Worm (Caenorhabditis elegans) whole organism, young adult: ENCODE results near the gene C12D8.20.
A peak's percentile ranks its signal among the peaks of the same experiment; 100 is the strongest.

ENCODE experiments used
- B0336.3 ChIP-seq: fragments of 200-800 bp; sonication (Bioruptor generic); IDR thresholded peaks from 2 replicates; pipeline ENCODE4 v1.3.6; 2022; ENCODE audit warnings: missing genetic modification characterization, missing compliant biosample characterization
- F10E7.11 ChIP-seq: sonication (generic microtip); optimal IDR thresholded peaks from 2 replicates; lab custom pipeline; 2017; ENCODE audit warnings: mild to moderate bottlenecking, missing genetic modification characterization, moderate library complexity, missing compliant biosample characterization
- F23B12.7 ChIP-seq: sonication (generic microtip); optimal IDR thresholded peaks from 2 replicates; lab custom pipeline; 2017; ENCODE audit warnings: missing genetic modification characterization, mild to moderate bottlenecking, missing compliant biosample characterization, antibody characterized with exemption, moderate library complexity; ENCODE audit not compliant: insufficient read depth
- F49E8.2 ChIP-seq: sonication (generic microtip); optimal IDR thresholded peaks from 3 replicates; lab custom pipeline; 2017; ENCODE audit warnings: missing genetic modification characterization, mild to moderate bottlenecking, missing compliant biosample characterization, antibody characterized with exemption, moderate library complexity; ENCODE audit not compliant: insufficient read depth
- F52B5.7 ChIP-seq: sonication (generic microtip); optimal IDR thresholded peaks from 2 replicates; lab custom pipeline; 2016; ENCODE audit warnings: mild to moderate bottlenecking, missing genetic modification characterization, missing compliant biosample characterization
- F55B11.4 ChIP-seq: sonication (generic microtip); optimal IDR thresholded peaks from 2 replicates; lab custom pipeline; 2016; ENCODE audit warnings: missing compliant biosample characterization, missing genetic modification characterization, borderline replicate concordance; ENCODE audit not compliant: insufficient read depth
- T07F8.4 ChIP-seq: sonication (generic microtip); optimal IDR thresholded peaks from 2 replicates; lab custom pipeline; 2016; ENCODE audit warnings: mild to moderate bottlenecking, missing genetic modification characterization, moderate library complexity, missing compliant biosample characterization
- Y53G8AR.9 ChIP-seq: fragments of 200-800 bp; sonication (Bioruptor generic); conservative IDR thresholded peaks from 2 replicates; pipeline ENCODE4 v1.3.6; 2022; ENCODE audit warnings: missing genetic modification reagents, missing genetic modification characterization, missing compliant biosample characterization
- Y56A3A.18 ChIP-seq: fragments of 200-800 bp; sonication (Bioruptor generic); IDR thresholded peaks from 2 replicates; pipeline ENCODE4 v1.3.6; 2022; ENCODE audit warnings: missing genetic modification reagents, missing genetic modification characterization, missing compliant biosample characterization
- Y79H2A.3 ChIP-seq: fragments of 200-800 bp; sonication (Bioruptor generic); conservative IDR thresholded peaks from 2 replicates; pipeline ENCODE4 v1.3.6; 2022; ENCODE audit warnings: missing genetic modification reagents, missing genetic modification characterization, missing compliant biosample characterization
- Y95B8A.8 ChIP-seq: fragments of 200-800 bp; sonication (Bioruptor generic); IDR thresholded peaks from 2 replicates; pipeline ENCODE4 v1.3.6; 2022; ENCODE audit warnings: missing genetic modification reagents, missing genetic modification characterization, missing compliant biosample characterization
- akir-1 ChIP-seq: fragments of 200-800 bp; sonication (Bioruptor generic); optimal IDR thresholded peaks from 2 replicates; lab custom pipeline; 2018; ENCODE audit warnings: mild to moderate bottlenecking, missing genetic modification characterization, moderate library complexity, missing compliant biosample characterization
- ama-1 ChIP-seq, 3 experiments: fragments of 150-350 bp in 1 of 3; sonication (generic microtip) in 2 of 3; optimal IDR thresholded peaks; 2 replicates each; lab custom pipeline; 2014 to 2018; ENCODE audit warnings: missing biosample characterization in 2 of 3, missing genetic modification characterization in 2 of 3, missing genetic modification reagents in 2 of 3
- athp-1 ChIP-seq: sonication (generic microtip); optimal IDR thresholded peaks from 2 replicates; lab custom pipeline; 2017; ENCODE audit warnings: mild to moderate bottlenecking, missing genetic modification characterization, missing compliant biosample characterization
- attf-6 ChIP-seq: fragments of 200-800 bp; sonication (Bioruptor generic); IDR thresholded peaks from 2 replicates; pipeline ENCODE4 v1.3.6; 2022; ENCODE audit warnings: missing genetic modification reagents, missing genetic modification characterization, missing compliant biosample characterization
- cebp-1 ChIP-seq, 2 experiments: fragments of 200-800 bp in 1 of 2; sonication (Bioruptor generic) in 1 of 2; sonication (generic microtip) in 1 of 2; IDR thresholded peaks in 1 of 2; optimal IDR thresholded peaks in 1 of 2; 2 replicates each; pipeline versions ENCODE4 v1.3.6 to Lab custom; 2017 to 2022; ENCODE audit warnings: missing compliant biosample characterization in 2 of 2, missing genetic modification characterization in 2 of 2, mild to moderate bottlenecking in 1 of 2, missing genetic modification reagents in 1 of 2, moderate library complexity in 1 of 2
- ceh-100 ChIP-seq: fragments of 200-800 bp; sonication (Bioruptor generic); IDR thresholded peaks from 2 replicates; pipeline ENCODE4 v1.3.6; 2022; ENCODE audit warnings: missing genetic modification reagents, missing genetic modification characterization, missing compliant biosample characterization
- egl-18 ChIP-seq: fragments of 200-800 bp; sonication (Bioruptor generic); IDR thresholded peaks from 2 replicates; pipeline ENCODE4 v1.3.6; 2022; ENCODE audit warnings: missing genetic modification reagents, missing genetic modification characterization, missing compliant biosample characterization
- egrh-3 ChIP-seq: fragments of 200-800 bp; sonication (Bioruptor generic); IDR thresholded peaks from 2 replicates; pipeline ENCODE4 v1.3.6; 2022; ENCODE audit warnings: missing genetic modification reagents, missing genetic modification characterization, missing compliant biosample characterization
- ets-4 ChIP-seq: fragments of 200-800 bp; sonication (Bioruptor generic); optimal IDR thresholded peaks from 2 replicates; lab custom pipeline; 2018; ENCODE audit warnings: mild to moderate bottlenecking, missing genetic modification characterization, missing compliant biosample characterization
- him-1 ChIP-seq: sonication (generic microtip); optimal IDR thresholded peaks from 2 replicates; lab custom pipeline; 2016; ENCODE audit warnings: missing genotype, missing genetic modification reagents, missing genetic modification characterization, missing compliant biosample characterization
- lin-26 ChIP-seq: fragments of 200-800 bp; sonication (Bioruptor generic); IDR thresholded peaks from 2 replicates; pipeline ENCODE4 v1.3.6; 2022; ENCODE audit warnings: missing genetic modification reagents, missing genetic modification characterization, missing compliant biosample characterization
- lir-1 ChIP-seq: fragments of 200-800 bp; sonication (Bioruptor generic); conservative IDR thresholded peaks from 2 replicates; pipeline ENCODE4 v1.3.6; 2022; ENCODE audit warnings: missing genetic modification reagents, missing genetic modification characterization, missing compliant biosample characterization
- madf-6 ChIP-seq: fragments of 200-800 bp; sonication (Bioruptor generic); IDR thresholded peaks from 2 replicates; pipeline ENCODE4 v1.3.6; 2022; ENCODE audit warnings: missing genetic modification reagents, missing genetic modification characterization, missing compliant biosample characterization
- mes-4 ChIP-seq: sonication (generic microtip); optimal IDR thresholded peaks from 2 replicates; lab custom pipeline; 2016; ENCODE audit warnings: missing genotype, missing genetic modification characterization, missing compliant biosample characterization
- nfyb-1 ChIP-seq: fragments of 200-800 bp; sonication (Bioruptor generic); IDR thresholded peaks from 2 replicates; pipeline ENCODE4 v1.3.6; 2022; ENCODE audit warnings: missing genetic modification reagents, missing genetic modification characterization, missing compliant biosample characterization
- nhr-179 ChIP-seq: sonication (generic microtip); optimal IDR thresholded peaks from 2 replicates; lab custom pipeline; 2016; ENCODE audit warnings: mild to moderate bottlenecking, missing genetic modification characterization, missing compliant biosample characterization
- nhr-80 ChIP-seq: sonication (generic microtip); optimal IDR thresholded peaks from 2 replicates; lab custom pipeline; 2016; ENCODE audit warnings: missing genetic modification characterization, missing compliant biosample characterization
- sdz-38 ChIP-seq: sonication (generic microtip); optimal IDR thresholded peaks from 2 replicates; lab custom pipeline; 2016; ENCODE audit warnings: missing genotype, missing genetic modification characterization, missing compliant biosample characterization
- snpc-4 ChIP-seq, 5 experiments: fragments of 150-350 bp in 1 of 5; sonication (generic microtip) in 4 of 5; optimal IDR thresholded peaks; 2 replicates each; lab custom pipeline; 2014 to 2018; ENCODE audit warnings: missing genetic modification characterization in 5 of 5, missing biosample characterization in 3 of 5, antibody characterized with exemption in 2 of 5, mild to moderate bottlenecking in 2 of 5, missing compliant biosample characterization in 2 of 5, missing genotype in 2 of 5, moderate library complexity in 2 of 5, missing genetic modification reagents in 1 of 5
- unc-62 ChIP-seq: fragments of 150-350 bp; optimal IDR thresholded peaks from 2 replicates; lab custom pipeline; 2014; ENCODE audit warnings: missing biosample characterization, missing genetic modification reagents, missing genetic modification characterization
- xnd-1 ChIP-seq: sonication (generic microtip); optimal IDR thresholded peaks from 2 replicates; lab custom pipeline; 2016; ENCODE audit warnings: missing genotype, missing genetic modification reagents, missing genetic modification characterization, missing compliant biosample characterization
- zfh-2 ChIP-seq: fragments of 200-800 bp; sonication (Bioruptor generic); conservative IDR thresholded peaks from 2 replicates; pipeline ENCODE4 v1.3.6; 2022; ENCODE audit warnings: missing genetic modification reagents, missing genetic modification characterization, missing compliant biosample characterization
- ztf-18 ChIP-seq: sonication (generic microtip); optimal IDR thresholded peaks from 2 replicates; lab custom pipeline; 2016; ENCODE audit warnings: missing genotype, mild to moderate bottlenecking, missing genetic modification characterization, missing compliant biosample characterization
- ztf-22 ChIP-seq: fragments of 200-800 bp; sonication (Bioruptor generic); optimal IDR thresholded peaks from 2 replicates; lab custom pipeline; 2018; ENCODE audit warnings: mild to moderate bottlenecking, missing genetic modification characterization, moderate library complexity, missing compliant biosample characterization
- ztf-25 ChIP-seq: fragments of 200-800 bp; sonication (Bioruptor generic); IDR thresholded peaks from 2 replicates; pipeline ENCODE4 v1.3.6; 2022; ENCODE audit warnings: missing genetic modification reagents, missing genetic modification characterization, missing compliant biosample characterization

The C12D8.20 gene

ce11 chrV:10248255-10248979 lies 26.3 kb downstream of the C12D8.20 start, which contains the start of gene akt-1:
akt-1 (plus strand) TSS chrV:10248905.
- TF ChIP-seq zfh-2: peak; percentile 44; the same call in 1 of the 2 replicates
- 0 out of 2 replicates have a peak, but pooled peaks have one; percentile 9 for TF ChIP-seq nfyb-1 (GFP tag; lab: Robert Waterston, UW)
- no peak for TF ChIP-seq xnd-1
- TF ChIP-seq lir-1 (GFP tag; lab: Robert Waterston, UW): no peak
- TF ChIP-seq Y53G8AR.9 (GFP tag; lab: Robert Waterston, UW): 0 out of 2 replicates have a peak, but pooled peaks have one; percentile 40

DNA sequence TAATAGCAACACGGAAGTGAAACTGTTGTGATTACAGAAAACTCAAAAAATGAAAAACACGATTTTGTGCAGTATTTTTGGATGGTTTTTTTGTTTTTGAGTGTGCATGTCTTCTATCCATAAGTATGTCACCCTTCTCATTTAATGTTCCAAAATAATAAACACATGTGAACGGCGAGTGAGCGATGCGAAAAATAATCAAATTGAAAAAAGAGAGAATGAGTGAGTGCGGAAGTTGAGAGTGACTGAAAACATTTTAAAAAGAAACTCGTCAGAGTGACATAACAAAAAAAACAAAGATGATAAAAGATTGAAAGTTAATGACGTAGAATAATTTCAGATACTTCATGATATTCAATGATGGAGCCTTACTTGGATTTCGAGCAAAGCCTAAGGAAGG lies 27.4 kb downstream of the C12D8.20 start:
- no peak for TF ChIP-seq athp-1 (tag; lab: Kevin White, UChicago)

DNA sequence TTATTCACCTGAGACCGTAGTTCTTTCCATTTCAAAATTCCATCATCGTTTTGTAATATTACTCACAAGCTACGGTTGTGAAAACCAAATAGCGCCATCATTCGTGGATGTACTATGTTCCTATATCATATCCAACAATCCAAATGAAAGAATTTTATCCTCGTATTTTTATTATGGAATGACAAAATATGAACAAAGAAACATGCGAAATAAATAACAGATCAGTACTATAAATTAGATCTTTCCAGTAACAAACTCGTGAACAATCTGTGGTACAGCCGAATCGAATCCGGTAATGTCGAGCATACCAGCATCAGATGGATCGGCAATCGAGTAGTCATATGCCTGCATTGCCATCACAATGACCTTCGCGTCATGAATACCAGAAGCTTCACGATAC lies 30.6 kb downstream of the C12D8.20 start:
- TF ChIP-seq F49E8.2: peak; percentile 10
- TF ChIP-seq Y95B8A.8 (GFP tag; lab: Robert Waterston, UW): peak; percentile 67; the same call in 1 of the 2 replicates
- no peak for TF ChIP-seq ets-4 (GFP tag; lab: Kevin White, UChicago)
- no peak for TF ChIP-seq ztf-18 (tag; lab: Kevin White, UChicago)
- no peak for TF ChIP-seq F55B11.4 (tag; lab: Kevin White, UChicago)
- no peak for TF ChIP-seq egrh-3 (GFP tag; lab: Robert Waterston, UW)
- TF ChIP-seq B0336.3 (GFP tag; lab: Robert Waterston, UW): peak; percentile 53; the same call in 1 of the 2 replicates
- no peak for TF ChIP-seq lin-26 (GFP tag; lab: Robert Waterston, UW)
- no peak for TF ChIP-seq ztf-22
- TF ChIP-seq egl-18 (GFP tag; lab: Robert Waterston, UW): no peak
- TF ChIP-seq F52B5.7 (tag; lab: Kevin White, UChicago): no peak
- no peak for TF ChIP-seq nhr-179 (tag; lab: Kevin White, UChicago)
- 0 out of 2 replicates have a peak, but pooled peaks have one; percentile 11 for TF ChIP-seq madf-6 (GFP tag; lab: Robert Waterston, UW)
- peak; percentile 44; the same call in 1 of the 2 replicates for TF ChIP-seq Y56A3A.18 (GFP tag; lab: Robert Waterston, UW)
- TF ChIP-seq attf-6: no peak
- no peak; the same call in 1 of the 2 replicates for TF ChIP-seq cebp-1 (GFP tag; IDR thresholded peaks at IDR 0.05; lab: Robert Waterston, UW)
- peak; percentile 24 for TF ChIP-seq cebp-1 (tag; optimal IDR thresholded peaks at IDR 0.05; lab: Kevin White, UChicago)
- TF ChIP-seq nhr-80: no peak
- TF ChIP-seq ama-1 (optimal IDR thresholded peaks at IDR 0.05; lab: Kevin White, UChicago): no peak
- peak in 1 of 2 experiments; percentile 64 for TF ChIP-seq ama-1 (GFP tag; optimal IDR thresholded peaks at IDR 0.05; lab: Kevin White, UChicago)
- peak; percentile 25 for TF ChIP-seq him-1 (tag; lab: Kevin White, UChicago)
- TF ChIP-seq mes-4 (tag; lab: Kevin White, UChicago): no peak
- TF ChIP-seq F23B12.7 (tag; lab: Kevin White, UChicago): no peak
- TF ChIP-seq F10E7.11: no peak
- no peak for TF ChIP-seq sdz-38 (tag; lab: Kevin White, UChicago)
- TF ChIP-seq ztf-25 (GFP tag; lab: Robert Waterston, UW): no peak
- TF ChIP-seq akir-1: no peak

DNA sequence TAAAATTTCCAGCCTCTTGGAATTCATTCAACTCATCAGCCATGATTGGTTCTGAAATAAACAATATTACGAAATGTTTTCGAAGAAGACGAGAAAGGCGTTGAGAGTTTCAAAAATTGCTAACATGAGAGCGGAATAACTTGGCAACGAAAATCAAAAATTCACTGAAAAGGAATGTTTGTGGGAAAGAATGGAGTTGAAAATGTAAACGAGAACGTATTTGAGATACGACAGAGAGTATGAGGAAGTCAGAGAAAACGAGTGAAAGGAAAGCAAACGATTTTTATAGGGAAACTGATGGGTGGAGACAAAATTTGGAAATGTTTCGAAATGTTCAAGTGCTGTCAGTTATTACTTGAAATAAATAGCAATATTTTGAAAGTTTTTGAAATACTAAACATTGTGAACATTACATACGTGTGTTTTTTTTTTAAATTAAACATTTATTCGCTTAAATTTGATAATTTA lies 32.9 kb downstream of the C12D8.20 start, which contains the start of gene rop-1:
Gene rop-1, minus strand, starts transcription at position 51 of the 468 bp plus-strand sequence.
- TF ChIP-seq unc-62 (GFP tag; lab: Kevin White, UChicago) (peak; percentile 42), F52B5.7 (tag; lab: Kevin White, UChicago) (no peak), nhr-80 (peak; percentile 38), Y79H2A.3 (no peak), cebp-1 (GFP tag; IDR thresholded peaks at IDR 0.05; lab: Robert Waterston, UW) (0 out of 2 replicates have a peak, but pooled peaks have one; percentile 31), cebp-1 (tag; optimal IDR thresholded peaks at IDR 0.05; lab: Kevin White, UChicago) (peak; percentile 87), ceh-100 (no peak), ama-1 (optimal IDR thresholded peaks at IDR 0.05; lab: Kevin White, UChicago) (no peak), ama-1 (GFP tag; optimal IDR thresholded peaks at IDR 0.05; lab: Kevin White, UChicago) (no peak), T07F8.4 (tag; lab: Kevin White, UChicago) (no peak), snpc-4 (GFP tag; optimal IDR thresholded peaks at IDR 0.05; lab: Kevin White, UChicago) (no peak), snpc-4 (tag; optimal IDR thresholded peaks at IDR 0.05; lab: Kevin White, UChicago) (peak in 1 of 4 experiments; percentile 8)
